Fruit fly (Drosophila melanogaster): ENCODE measurements around the gene Ntl.

dm6 chr2L:7753874-7754273 is 43.2 kb downstream of the Ntl start, which contains the start of gene CG46025:
- no peak for TF ChIP-seq fru (GFP tag; optimal IDR thresholded peaks at IDR 0.05)
- TF ChIP-seq psq (GFP tag; optimal IDR thresholded peaks at IDR 0.05), result no peak
- TF ChIP-seq pan (optimal IDR thresholded peaks at IDR 0.05), result no peak
- TF ChIP-seq N (GFP tag; optimal IDR thresholded peaks at IDR 0.05), result no peak
- no peak for TF ChIP-seq woc (GFP tag; optimal IDR thresholded peaks at IDR 0.05)
- TF ChIP-seq usp (GFP tag; optimal IDR thresholded peaks at IDR 0.05), result no peak
- no peak for TF ChIP-seq OdsH (GFP tag; optimal IDR thresholded peaks at IDR 0.05)
- TF ChIP-seq h (GFP tag; optimal IDR thresholded peaks at IDR 0.05), result no peak
- TF ChIP-seq Jra (GFP tag; optimal IDR thresholded peaks at IDR 0.05), result no peak
- TF ChIP-seq lola (GFP tag; optimal IDR thresholded peaks at IDR 0.05), result no peak
- no peak for TF ChIP-seq dmrt93B (GFP tag; optimal IDR thresholded peaks at IDR 0.05)
- no peak for TF ChIP-seq Hr78 (GFP tag; optimal IDR thresholded peaks at IDR 0.05)
